Worm (Caenorhabditis elegans): ENCODE measurements around the gene gtf-2F2.

Gene gtf-2F2

DNA sequence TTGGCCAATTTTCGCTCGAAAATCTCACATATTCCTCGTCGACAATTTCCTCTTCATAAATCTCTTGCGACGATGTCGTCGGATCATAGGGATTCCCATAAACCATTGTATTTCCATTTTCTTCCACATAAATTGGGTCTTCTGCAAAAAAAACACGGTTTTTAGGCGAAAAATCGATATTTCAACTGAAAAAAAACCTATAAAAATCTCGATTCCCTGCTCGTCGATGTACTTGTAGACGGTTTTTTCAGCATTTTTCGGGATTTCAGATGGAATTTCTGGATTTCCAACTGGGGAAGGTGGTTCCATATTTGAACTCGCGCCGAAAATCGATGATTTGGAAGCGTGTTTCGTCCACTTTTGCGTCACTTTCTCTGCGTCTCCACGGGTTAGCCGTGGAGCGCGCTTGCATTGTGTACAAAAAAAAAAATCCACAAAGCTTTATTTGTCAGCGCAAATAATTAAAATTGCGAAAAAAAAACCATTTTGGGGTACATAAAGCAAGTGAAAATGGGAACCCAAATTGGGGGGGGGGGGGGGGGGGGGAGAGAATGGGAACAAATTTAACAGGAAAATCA, 26.2 kb upstream of the gtf-2F2 start, which contains the start of gene Y39B6A.43 (continued):
- peak; percentile 86 for TF ChIP-seq nhr-237 (tag; optimal IDR thresholded peaks at IDR 0.05)
- peak; percentile 97 for TF ChIP-seq crh-2 (tag; optimal IDR thresholded peaks at IDR 0.05)
- peak; percentile 99 for TF ChIP-seq unc-55 (GFP tag; optimal IDR thresholded peaks at IDR 0.05)
- TF ChIP-seq sma-9 (GFP tag; optimal IDR thresholded peaks at IDR 0.05): peak; percentile 93
- no peak for TF ChIP-seq sma-9 (tag; optimal IDR thresholded peaks at IDR 0.05)
- peak; percentile 91 for TF ChIP-seq C34F6.9 (tag; optimal IDR thresholded peaks at IDR 0.05)
- TF ChIP-seq unc-39 (tag; optimal IDR thresholded peaks at IDR 0.05): peak; percentile 85
- no peak for TF ChIP-seq elt-3 (tag; optimal IDR thresholded peaks at IDR 0.05)
- peak; percentile 99 for TF ChIP-seq gmeb-1 (tag; optimal IDR thresholded peaks at IDR 0.05)
- TF ChIP-seq F13H6.1 (tag; optimal IDR thresholded peaks at IDR 0.05): peak; percentile 88
- TF ChIP-seq peb-1 (tag; optimal IDR thresholded peaks at IDR 0.05): no peak
- TF ChIP-seq elt-1 (tag; optimal IDR thresholded peaks at IDR 0.05): no peak
- peak; percentile 90 for TF ChIP-seq zag-1 (tag; optimal IDR thresholded peaks at IDR 0.05)

DNA sequence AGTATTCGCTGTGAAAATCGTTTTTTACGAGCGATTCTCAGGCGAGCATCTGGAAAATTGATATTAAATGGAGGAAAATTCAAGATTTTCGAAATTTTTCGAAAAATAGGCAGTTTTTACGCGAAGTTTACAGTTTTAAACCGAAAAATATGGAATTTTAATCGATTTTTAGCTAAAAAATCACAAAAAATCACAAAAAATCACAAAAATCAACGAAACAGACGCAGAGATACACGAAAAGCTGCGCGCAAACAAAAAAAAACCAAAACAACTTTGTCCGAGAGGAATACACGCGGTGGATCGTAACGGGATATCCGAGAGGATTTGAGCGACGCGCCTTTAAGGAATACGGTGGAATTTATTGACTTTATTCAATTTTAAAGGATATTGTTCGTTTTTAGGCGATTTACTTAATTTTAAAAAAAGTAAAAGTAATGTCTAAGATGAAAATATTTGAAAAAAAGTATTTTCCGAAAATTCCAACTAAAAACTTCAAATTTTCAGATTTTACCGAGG, 24.1 kb upstream of the gtf-2F2 start, which contains the start of gene Y39B6A.42:
Y39B6A.42 (minus strand) TSS at position 51 of the 516 bp plus-strand sequence.
- TF ChIP-seq nhr-23 (tag; optimal IDR thresholded peaks at IDR 0.05): no peak
- no peak for TF ChIP-seq fos-1 (tag; optimal IDR thresholded peaks at IDR 0.05)
- TF ChIP-seq nhr-129 (tag; optimal IDR thresholded peaks at IDR 0.05): no peak
- no peak for TF ChIP-seq nhr-6 (tag; optimal IDR thresholded peaks at IDR 0.05)
- no peak for TF ChIP-seq elt-3 (tag; optimal IDR thresholded peaks at IDR 0.05)
- TF ChIP-seq zag-1 (tag; optimal IDR thresholded peaks at IDR 0.05): no peak
- no peak for TF ChIP-seq lin-13 (GFP tag; optimal IDR thresholded peaks at IDR 0.05)
- no peak for TF ChIP-seq Y55F3AM.14 (GFP tag; optimal IDR thresholded peaks at IDR 0.05)
- no peak for TF ChIP-seq ztf-4 (tag; optimal IDR thresholded peaks at IDR 0.05)
- TF ChIP-seq ceh-82 (tag; optimal IDR thresholded peaks at IDR 0.05): no peak
- no peak for TF ChIP-seq gmeb-1 (tag; optimal IDR thresholded peaks at IDR 0.05)
- TF ChIP-seq sma-3 (GFP tag; optimal IDR thresholded peaks at IDR 0.05): no peak
- no peak for TF ChIP-seq ztf-11 (tag; optimal IDR thresholded peaks at IDR 0.05)
- no peak for TF ChIP-seq egl-27 (tag; optimal IDR thresholded peaks at IDR 0.05)

DNA sequence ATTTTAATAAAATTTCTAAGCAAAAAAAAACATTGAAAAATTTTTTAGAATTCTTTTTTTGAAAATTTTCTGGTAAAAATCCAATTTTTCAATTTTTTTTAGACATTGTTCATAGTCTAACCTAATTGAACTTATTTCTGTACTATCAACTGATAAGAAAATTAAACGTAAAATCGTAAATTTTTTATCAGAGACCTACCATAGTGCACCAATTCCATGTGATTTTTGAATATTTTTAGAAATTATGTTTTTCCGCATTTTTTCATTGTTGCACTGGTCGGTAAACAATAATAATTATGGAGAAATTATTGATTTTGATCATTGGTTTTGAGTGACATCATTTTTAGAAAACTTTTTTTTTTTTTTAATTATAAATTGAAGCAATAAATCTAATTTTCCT, 17.2 kb upstream of the gtf-2F2 start:
- TF ChIP-seq skn-1 (tag; optimal IDR thresholded peaks at IDR 0.05): no peak
- no peak for TF ChIP-seq alr-1 (tag; optimal IDR thresholded peaks at IDR 0.05)
- no peak for TF ChIP-seq nhr-25 (tag; optimal IDR thresholded peaks at IDR 0.05)
- TF ChIP-seq fos-1 (tag; optimal IDR thresholded peaks at IDR 0.05): peak; percentile 29

DNA sequence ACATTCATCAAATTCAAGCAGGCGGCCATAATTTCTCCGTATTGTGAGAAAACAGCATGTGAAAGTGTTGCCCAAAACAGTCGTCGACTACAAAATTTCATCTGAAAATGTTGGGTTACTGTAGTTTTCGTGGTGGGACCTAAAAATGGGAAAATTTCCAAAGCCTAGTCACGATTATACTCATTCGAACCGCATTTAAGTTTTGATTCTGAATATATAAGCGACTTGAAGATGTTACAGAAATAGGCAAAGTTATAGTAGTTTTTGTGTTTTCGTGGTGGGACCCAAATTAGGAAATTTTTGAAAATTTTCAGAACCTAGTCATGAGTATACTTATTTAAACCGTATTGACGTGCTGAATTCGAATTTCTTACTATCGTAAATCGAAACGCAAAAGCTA, 15.9 kb upstream of the gtf-2F2 start, which contains the start of gene Y39B6A.41:
Y39B6A.41 (minus strand) TSS at position 101 of the 400 bp plus-strand sequence.
- TF ChIP-seq F13H6.1 (tag; optimal IDR thresholded peaks at IDR 0.05) (no peak), nhr-12 (tag; optimal IDR thresholded peaks at IDR 0.05) (no peak), unc-62 (GFP tag; optimal IDR thresholded peaks at IDR 0.05) (no peak), dmd-4 (tag; optimal IDR thresholded peaks at IDR 0.05) (no peak), nhr-21 (tag; optimal IDR thresholded peaks at IDR 0.05) (no peak), egl-27 (tag; optimal IDR thresholded peaks at IDR 0.05) (no peak), elt-1 (tag; optimal IDR thresholded peaks at IDR 0.05) (no peak), lin-11 (tag; optimal IDR thresholded peaks at IDR 0.05) (no peak), nhr-129 (tag; optimal IDR thresholded peaks at IDR 0.05) (no peak), nhr-77 (tag; optimal IDR thresholded peaks at IDR 0.05) (no peak), nhr-10 (tag; optimal IDR thresholded peaks at IDR 0.05) (no peak), lin-13 (GFP tag; optimal IDR thresholded peaks at IDR 0.05) (no peak), gmeb-1 (tag; optimal IDR thresholded peaks at IDR 0.05) (no peak), zag-1 (tag; optimal IDR thresholded peaks at IDR 0.05) (no peak), nhr-6 (tag; optimal IDR thresholded peaks at IDR 0.05) (no peak), nhr-25 (tag; optimal IDR thresholded peaks at IDR 0.05) (no peak), fos-1 (tag; optimal IDR thresholded peaks at IDR 0.05) (no peak)

DNA sequence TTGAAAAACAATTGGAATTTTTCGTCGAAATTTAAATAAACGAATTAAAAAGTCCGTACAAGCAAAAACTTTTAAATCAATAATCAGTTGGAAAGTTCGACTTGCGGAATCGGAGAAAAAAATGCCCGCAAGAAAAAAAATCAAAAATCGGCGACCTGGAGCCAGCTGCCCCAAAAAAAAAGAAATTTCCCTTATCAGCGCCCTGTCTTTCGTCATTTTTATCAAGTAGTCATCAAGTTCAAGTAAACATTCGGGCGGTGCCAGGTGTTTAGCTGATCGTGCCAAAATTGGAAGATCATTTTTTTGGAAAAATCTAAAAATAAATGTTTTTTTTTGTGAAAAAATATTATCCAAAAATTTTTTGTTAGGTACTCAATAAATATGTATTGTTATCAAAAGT, 15.4 kb upstream of the gtf-2F2 start:
- TF ChIP-seq fos-1 (tag; optimal IDR thresholded peaks at IDR 0.05): peak; percentile 61
- no peak for TF ChIP-seq sma-9 (GFP tag; optimal IDR thresholded peaks at IDR 0.05)
- TF ChIP-seq sma-9 (tag; optimal IDR thresholded peaks at IDR 0.05): no peak

All from whole organism, L2 larva.